Fruit fly (Drosophila melanogaster) ovary, adult (tissue): ENCODE measurements around the gene CG32248.

Experiments used
- CG17801 ChIP-seq: fragments of 200-800 bp; optimal IDR thresholded peaks from 2 replicates; lab custom pipeline; 2019; ENCODE audit warnings: missing biosample characterization, mild to moderate bottlenecking, missing genetic modification characterization, moderate library complexity; ENCODE audit not compliant: partially characterized antibody

Gene CG32248

dm6 chr3L:4471449-4471848 lies at the start of gene CG32248:
TSS of gene CG32248 (plus strand) at chr3L:4471749.
- TF ChIP-seq CG17801: no peak

dm6 chr3L:4426581-4426980 lies 45.0 kb upstream of the CG32248 start:
- no peak for TF ChIP-seq CG17801

- TF ChIP-seq CG17801: no peak
Observed at dm6 chr3L:4428918-4429546, 42.5 kb upstream of the CG32248 start, which contains the start of gene nAChRbeta1. TSS of gene nAChRbeta1 (plus strand) at chr3L:4429349.

dm6 chr3L:4430331-4430730 lies 41.2 kb upstream of the CG32248 start:
- no peak for TF ChIP-seq CG17801

dm6 chr3L:4431111-4431730 lies 40.3 kb upstream of the CG32248 start:
- no peak for TF ChIP-seq CG17801

- no peak for TF ChIP-seq CG17801
Observed at dm6 chr3L:4436421-4436820, 35.1 kb upstream of the CG32248 start, which contains the start of gene CG15021. TSS of gene CG15021 (plus strand) at chr3L:4436721.

dm6 chr3L:4440153-4440552 lies 31.4 kb upstream of the CG32248 start:
- no peak for TF ChIP-seq CG17801

dm6 chr3L:4442168-4442567 lies 29.4 kb upstream of the CG32248 start:
- TF ChIP-seq CG17801: no peak

dm6 chr3L:4445824-4446223 lies 25.7 kb upstream of the CG32248 start:
- no peak for TF ChIP-seq CG17801

- TF ChIP-seq CG17801: no peak
Observed at dm6 chr3L:4446273-4446672, 25.3 kb upstream of the CG32248 start, which contains the start of gene CG12607. TSS of gene CG12607 (plus strand) at chr3L:4446573.

dm6 chr3L:4447229-4447628 lies 24.3 kb upstream of the CG32248 start:
- no peak for TF ChIP-seq CG17801

dm6 chr3L:4458063-4458462 lies 13.5 kb upstream of the CG32248 start, which contains the start of gene CG11345:
TSS of gene CG11345 (minus strand) at chr3L:4458163.
- TF ChIP-seq CG17801: no peak

dm6 chr3L:4460307-4461088 lies 11.1 kb upstream of the CG32248 start, which contains the start of gene CG15022:
TSS of gene CG15022 (minus strand) at chr3L:4460317.
- no peak for TF ChIP-seq CG17801

dm6 chr3L:4461454-4462045 lies 10.0 kb upstream of the CG32248 start, which contains the start of gene CG15023:
TSS of gene CG15023 (minus strand) at chr3L:4461504.
- TF ChIP-seq CG17801: no peak

dm6 chr3L:4463773-4464301 lies 7.7 kb upstream of the CG32248 start, which contains the start of gene CG15024:
TSS of gene CG15024 (minus strand) at chr3L:4463823.
- TF ChIP-seq CG17801: no peak

- TF ChIP-seq CG17801: no peak
Observed at dm6 chr3L:4466530-4466929, 5.0 kb upstream of the CG32248 start, which contains the start of gene CG32241. TSS of gene CG32241 (minus strand) at chr3L:4466630.
